Worm (Caenorhabditis elegans) whole organism, L2 larva: Measurements from ENCODE around the gene F10E9.4.
"Not testable (repeated sequence)": the region's sequence is repeated elsewhere in the genome, so short reads cannot be mapped to it uniquely, and the experiment has no call there.

ENCODE experiments used
- C34F6.9 ChIP-seq: fragments of 150-350 bp; optimal IDR thresholded peaks from 2 replicates; lab custom pipeline; 2014; ENCODE audit warnings: missing biosample characterization, missing genetic modification characterization
- R02D3.7 ChIP-seq: fragments of 150-350 bp; optimal IDR thresholded peaks from 2 replicates; lab custom pipeline; 2014; ENCODE audit warnings: missing biosample characterization, missing genetic modification characterization
- Y55F3AM.14 ChIP-seq: fragments of 200-800 bp; sonication (Bioruptor generic); optimal IDR thresholded peaks from 2 replicates; lab custom pipeline; 2018; ENCODE audit warnings: mild to moderate bottlenecking, missing genetic modification characterization, missing compliant biosample characterization
- crh-2 ChIP-seq: sonication (generic microtip); optimal IDR thresholded peaks from 2 replicates; lab custom pipeline; 2017; ENCODE audit warnings: missing biosample characterization, missing genetic modification characterization
- dmd-4 ChIP-seq: sonication (generic microtip); optimal IDR thresholded peaks from 2 replicates; lab custom pipeline; 2017; ENCODE audit warnings: missing biosample characterization, missing genetic modification characterization
- egl-27 ChIP-seq: sonication (generic microtip); optimal IDR thresholded peaks from 3 replicates; lab custom pipeline; 2017; ENCODE audit warnings: missing biosample characterization, missing genetic modification reagents, missing genetic modification characterization
- elt-1 ChIP-seq: fragments of 150-350 bp; optimal IDR thresholded peaks from 2 replicates; lab custom pipeline; 2014; ENCODE audit warnings: missing biosample characterization, missing genetic modification characterization
- fos-1 ChIP-seq: fragments of 150-350 bp; optimal IDR thresholded peaks from 2 replicates; lab custom pipeline; 2014; ENCODE audit warnings: missing biosample characterization, missing genetic modification characterization
- gmeb-1 ChIP-seq: fragments of 150-350 bp; optimal IDR thresholded peaks from 2 replicates; lab custom pipeline; 2014; ENCODE audit warnings: missing biosample characterization, missing genetic modification characterization
- lin-39 ChIP-seq: fragments of 150-350 bp; optimal IDR thresholded peaks from 2 replicates; lab custom pipeline; 2014; ENCODE audit warnings: missing biosample characterization, missing genetic modification reagents, missing genetic modification characterization
- lsy-2 ChIP-seq, 2 experiments: fragments of 150-350 bp in 1 of 2; sonication (generic microtip) in 1 of 2; optimal IDR thresholded peaks; 2 replicates each; lab custom pipeline; 2014 to 2017; ENCODE audit warnings: missing biosample characterization in 2 of 2, missing genetic modification characterization in 2 of 2
- mbf-1 ChIP-seq: sonication (generic microtip); optimal IDR thresholded peaks from 2 replicates; lab custom pipeline; 2017; ENCODE audit warnings: missing biosample characterization, missing genetic modification characterization
- mdl-1 ChIP-seq, 2 experiments: fragments of 150-350 bp in 1 of 2; sonication (generic microtip) in 1 of 2; optimal IDR thresholded peaks; 2 replicates each; lab custom pipeline; 2017; ENCODE audit warnings: missing biosample characterization in 2 of 2, missing genetic modification characterization in 2 of 2
- nhr-10 ChIP-seq: sonication (generic microtip); optimal IDR thresholded peaks from 2 replicates; lab custom pipeline; 2017; ENCODE audit warnings: missing biosample characterization, missing genetic modification characterization
- nhr-11 ChIP-seq: fragments of 150-350 bp; optimal IDR thresholded peaks from 2 replicates; lab custom pipeline; 2014; ENCODE audit warnings: missing biosample characterization, missing genetic modification characterization
- nhr-12 ChIP-seq: fragments of 150-350 bp; optimal IDR thresholded peaks from 2 replicates; lab custom pipeline; 2014; ENCODE audit warnings: missing biosample characterization, missing genetic modification characterization
- nhr-129 ChIP-seq: fragments of 150-350 bp; optimal IDR thresholded peaks from 2 replicates; lab custom pipeline; 2014; ENCODE audit warnings: missing biosample characterization, missing genetic modification characterization
- nhr-21 ChIP-seq: fragments of 150-350 bp; optimal IDR thresholded peaks from 2 replicates; lab custom pipeline; 2014; ENCODE audit warnings: missing biosample characterization, missing genetic modification characterization
- nhr-237 ChIP-seq: fragments of 150-350 bp; optimal IDR thresholded peaks from 2 replicates; lab custom pipeline; 2014; ENCODE audit warnings: missing biosample characterization, missing genetic modification characterization
- nhr-6 ChIP-seq: fragments of 150-350 bp; optimal IDR thresholded peaks from 2 replicates; lab custom pipeline; 2014; ENCODE audit warnings: missing biosample characterization, missing genetic modification characterization
- sem-4 ChIP-seq: fragments of 150-350 bp; optimal IDR thresholded peaks from 2 replicates; lab custom pipeline; 2014; ENCODE audit warnings: missing biosample characterization, missing genetic modification reagents, missing genetic modification characterization
- sma-3 ChIP-seq: sonication (generic microtip); optimal IDR thresholded peaks from 2 replicates; lab custom pipeline; 2016; ENCODE audit warnings: missing genetic modification reagents, missing genetic modification characterization, missing compliant biosample characterization
- sma-9 ChIP-seq, 2 experiments: fragments of 150-350 bp in 1 of 2; sonication (generic microtip) in 1 of 2; optimal IDR thresholded peaks; 2 replicates each; lab custom pipeline; 2014 to 2016; ENCODE audit warnings: missing genetic modification characterization in 2 of 2, mild to moderate bottlenecking in 1 of 2, missing biosample characterization in 1 of 2, missing compliant biosample characterization in 1 of 2, missing genetic modification reagents in 1 of 2, moderate library complexity in 1 of 2
- snpc-4 ChIP-seq: fragments of 150-350 bp; optimal IDR thresholded peaks from 2 replicates; lab custom pipeline; 2014; ENCODE audit warnings: missing biosample characterization, missing genetic modification characterization
- unc-39 ChIP-seq: fragments of 150-350 bp; optimal IDR thresholded peaks from 2 replicates; lab custom pipeline; 2014; ENCODE audit warnings: missing biosample characterization, missing genetic modification characterization
- unc-55 ChIP-seq: fragments of 150-350 bp; sonication (generic microtip); optimal IDR thresholded peaks from 3 replicates; lab custom pipeline; 2014; ENCODE audit warnings: missing biosample characterization, missing genetic modification reagents, missing genetic modification characterization
- zag-1 ChIP-seq: fragments of 150-350 bp; optimal IDR thresholded peaks from 2 replicates; lab custom pipeline; 2014; ENCODE audit warnings: missing biosample characterization, missing genetic modification characterization
- ztf-1 ChIP-seq: fragments of 200-800 bp; sonication (Bioruptor generic); conservative IDR thresholded peaks from 2 replicates; pipeline ENCODE4 v1.3.6; 2022; ENCODE audit warnings: missing genetic modification characterization, missing compliant biosample characterization
- ztf-4 ChIP-seq: fragments of 150-350 bp; optimal IDR thresholded peaks from 2 replicates; lab custom pipeline; 2014; ENCODE audit warnings: missing biosample characterization, missing genetic modification characterization

Gene F10E9.4

DNA sequence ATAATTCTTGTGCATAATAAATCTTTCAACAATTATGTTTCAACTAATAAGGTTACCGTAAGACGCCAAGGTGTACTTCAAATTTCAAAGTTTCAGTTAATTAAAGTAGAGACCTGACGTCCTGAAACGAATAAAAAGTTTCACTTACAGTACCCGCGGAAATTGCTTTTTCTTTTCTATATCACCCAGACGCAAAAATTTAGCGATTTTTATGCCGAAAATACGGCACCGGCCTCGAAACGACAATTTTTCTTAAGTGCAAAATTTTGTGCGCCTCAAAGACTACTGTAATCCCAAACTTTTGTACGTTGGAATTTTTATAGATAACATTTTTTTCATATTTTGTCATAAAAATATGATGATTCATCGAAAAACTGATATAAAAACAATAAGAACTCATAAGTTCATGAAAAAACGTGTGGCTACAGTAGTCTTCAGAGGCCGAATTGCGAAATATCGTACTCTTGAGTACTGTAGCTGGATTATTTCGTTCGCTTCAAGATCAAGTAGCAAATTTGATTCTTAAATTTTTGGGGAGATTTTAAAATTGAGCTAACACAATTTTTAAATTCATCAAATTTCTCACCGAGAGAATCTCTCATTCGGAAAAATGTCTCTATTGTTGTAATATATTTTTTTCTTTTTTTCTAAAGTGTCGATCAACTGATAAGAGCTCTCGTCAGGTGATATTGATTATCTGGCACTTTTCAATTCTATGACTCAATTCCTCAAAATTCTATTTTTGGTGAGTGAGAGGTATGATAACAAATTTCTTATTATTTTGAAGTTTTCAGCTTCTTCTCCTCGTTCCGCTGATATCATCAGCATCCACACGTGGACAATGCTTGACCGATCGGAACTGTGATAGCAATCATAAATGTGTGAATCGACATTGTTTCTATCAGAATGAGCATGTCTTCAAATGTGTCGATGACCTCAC lies 17.5 kb downstream of the F10E9.4 start, which contains the start of gene ZC262.13:
Gene ZC262.13 (plus strand): TSS at position 641 of the 940 bp plus-strand sequence.
- TF ChIP-seq nhr-21 (tag; lab: Kevin White, UChicago) (no peak), fos-1 (tag; lab: Kevin White, UChicago) (peak; percentile 36), mbf-1 (tag; lab: Kevin White, UChicago) (no peak)
- TF ChIP-seq, all 48 proteins: peak for 1

DNA sequence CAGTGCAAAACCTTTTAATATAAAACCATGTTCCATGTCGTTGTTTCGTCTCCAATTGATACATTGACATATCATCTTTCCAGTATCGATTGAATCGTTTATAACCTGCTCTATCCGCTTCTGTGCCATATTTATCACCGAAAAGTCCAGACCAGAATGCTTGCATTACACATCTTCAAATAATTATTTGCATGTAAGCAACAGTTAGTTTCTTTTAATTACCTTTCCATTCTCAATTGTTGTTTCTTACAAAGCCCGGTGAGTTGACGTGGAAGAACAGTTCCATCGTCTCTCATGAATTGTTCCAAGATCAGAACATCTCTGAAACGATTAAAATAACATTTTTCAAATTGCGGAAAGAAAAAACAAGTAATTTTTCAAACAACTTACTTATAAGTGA lies 22.9 kb downstream of the F10E9.4 start, which contains the start of gene iglr-2:
Gene iglr-2 (minus strand): TSS at position 101 of the 400 bp plus-strand sequence.
- TF ChIP-seq nhr-237, result no peak
- no peak for TF ChIP-seq zag-1 (tag; lab: Kevin White, UChicago)
- no peak for TF ChIP-seq elt-1 (tag; lab: Kevin White, UChicago)
- no peak for TF ChIP-seq sem-4 (tag; lab: Kevin White, UChicago)
- no peak for TF ChIP-seq egl-27 (tag; lab: Kevin White, UChicago)
- TF ChIP-seq nhr-11 (tag; lab: Kevin White, UChicago), result no peak
- TF ChIP-seq dmd-4 (tag; lab: Kevin White, UChicago), result no peak
- no peak for TF ChIP-seq Y55F3AM.14 (GFP tag; lab: Kevin White, UChicago)
- TF ChIP-seq nhr-6 (tag; lab: Kevin White, UChicago), result no peak
- no peak for TF ChIP-seq nhr-12 (tag; lab: Kevin White, UChicago)
- no peak for TF ChIP-seq ztf-1 (GFP tag; lab: Robert Waterston, UW)
- TF ChIP-seq unc-39 (tag; lab: Kevin White, UChicago), result no peak
- TF ChIP-seq unc-55 (GFP tag; lab: Kevin White, UChicago), result no peak
- no peak for TF ChIP-seq nhr-10 (tag; lab: Kevin White, UChicago)
- TF ChIP-seq mdl-1 (tag; optimal IDR thresholded peaks at IDR 0.05; lab: Kevin White, UChicago), result no peak
- TF ChIP-seq R02D3.7 (tag; lab: Kevin White, UChicago), result no peak
- no peak for TF ChIP-seq lsy-2 (tag; optimal IDR thresholded peaks at IDR 0.05; lab: Kevin White, UChicago)
- TF ChIP-seq crh-2 (tag; lab: Kevin White, UChicago), result no peak
- no peak for TF ChIP-seq snpc-4
- TF ChIP-seq gmeb-1 (tag; lab: Kevin White, UChicago), result no peak

DNA sequence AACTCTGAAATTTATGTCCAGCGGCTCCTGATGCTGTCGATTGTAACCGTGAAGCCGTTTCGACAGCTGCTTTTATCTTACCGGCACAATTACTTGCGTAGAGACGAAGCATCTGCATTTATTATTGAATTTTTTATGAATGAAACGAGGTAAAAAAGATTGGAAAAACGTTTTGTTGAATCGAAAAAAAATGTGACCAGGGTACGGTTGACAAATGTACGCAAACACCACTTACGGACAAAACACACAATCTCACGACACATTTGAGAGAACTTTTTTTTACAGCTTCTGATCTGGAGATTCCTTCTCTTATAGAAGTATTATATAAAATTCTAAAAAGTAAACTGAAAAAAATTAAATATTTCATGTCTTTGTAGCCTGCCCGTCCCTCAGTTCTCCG lies 23.4 kb downstream of the F10E9.4 start, which contains the start of the genes mrps-18A and ZC262.2:
Gene mrps-18A (minus strand): TSS at position 141 of the 400 bp plus-strand sequence.
Gene ZC262.2 (plus strand): TSS at position 284 of the 400 bp plus-strand sequence.
- TF ChIP-seq lsy-2 (tag; optimal IDR thresholded peaks at IDR 0.05; lab: Kevin White, UChicago) (peak; percentile 73 to 97), nhr-6 (tag; lab: Kevin White, UChicago) (no peak), C34F6.9 (tag; lab: Kevin White, UChicago) (peak; percentile 31), nhr-129 (tag; lab: Kevin White, UChicago) (peak; percentile 21)

DNA sequence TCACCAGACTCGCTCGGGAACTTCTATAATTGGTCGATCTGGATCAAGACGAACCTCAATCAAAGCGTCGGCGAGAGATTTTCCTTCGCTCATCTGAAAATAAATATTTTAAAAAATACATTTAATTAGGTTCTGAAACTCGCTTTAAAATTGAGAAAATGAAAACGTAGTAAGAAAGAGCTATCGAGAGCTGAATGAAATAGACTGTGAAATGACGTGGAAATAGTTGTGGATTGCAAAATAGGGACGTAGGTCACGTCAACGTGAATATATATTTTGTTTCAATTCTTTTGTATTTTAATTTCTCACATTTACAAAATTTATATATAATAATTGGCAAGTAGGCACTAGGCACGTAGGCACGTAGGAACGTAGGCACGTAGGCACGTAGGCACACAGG lies 26.1 kb downstream of the F10E9.4 start, which contains the start of gene ZC262.4:
Gene ZC262.4 (minus strand): TSS at position 101 of the 400 bp plus-strand sequence.
- no peak for TF ChIP-seq sma-3
- no peak for TF ChIP-seq ztf-4
- TF ChIP-seq lin-39 (tag; lab: Kevin White, UChicago), result no peak

DNA sequence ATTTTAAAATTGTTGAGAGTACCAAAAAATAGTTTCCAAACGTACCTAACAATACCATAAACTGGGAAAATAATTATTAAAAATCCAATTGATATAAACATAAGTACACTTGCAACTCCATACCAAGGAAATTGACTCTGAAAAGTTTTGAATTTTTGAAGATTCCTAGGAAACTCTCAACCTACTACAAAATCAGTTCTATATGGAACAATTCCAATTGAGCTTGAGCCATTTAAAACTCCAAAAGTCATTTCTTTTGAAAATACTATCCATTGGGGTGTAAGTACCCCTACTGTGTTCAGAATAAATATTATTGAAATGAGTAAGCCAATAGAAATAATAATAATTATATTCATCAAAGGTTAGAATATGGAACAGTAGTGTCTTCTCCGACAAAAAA lies 31.0 kb downstream of the F10E9.4 start, which contains the start of gene clc-28:
Gene clc-28 (minus strand): TSS at position 101 of the 400 bp plus-strand sequence.
- not testable (repeated sequence) for TF ChIP-seq sma-9 (GFP tag; optimal IDR thresholded peaks at IDR 0.05; lab: Kevin White, UChicago); sma-9 (tag; optimal IDR thresholded peaks at IDR 0.05; lab: Kevin White, UChicago); nhr-11 (tag; lab: Kevin White, UChicago); sem-4 (tag; lab: Kevin White, UChicago)

DNA sequence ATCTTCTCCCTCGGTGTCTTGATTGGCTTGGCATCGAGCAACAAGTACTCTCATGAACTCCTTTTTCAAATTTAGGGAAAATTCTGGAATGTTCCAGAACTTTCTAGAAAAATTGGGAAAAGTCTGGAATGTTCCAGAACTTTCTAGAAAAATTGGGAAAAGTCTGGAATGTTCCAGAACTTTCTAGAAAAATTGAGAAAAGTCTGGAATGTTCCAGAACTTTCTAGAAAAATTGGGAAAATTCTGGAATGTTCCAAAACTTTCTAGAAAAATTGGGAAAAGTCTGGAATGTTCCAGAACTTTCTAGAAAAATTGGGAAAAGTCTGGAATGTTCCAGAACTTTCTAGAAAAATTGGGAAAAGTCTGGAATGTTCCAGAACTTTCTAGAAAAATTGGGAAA lies 35.9 kb downstream of the F10E9.4 start, which contains the start of gene ZC262.7:
Gene ZC262.7 (minus strand): TSS at position 54 of the 400 bp plus-strand sequence.
- not testable (repeated sequence) for TF ChIP-seq mbf-1 (tag; lab: Kevin White, UChicago); Y55F3AM.14 (GFP tag; lab: Kevin White, UChicago); R02D3.7 (tag; lab: Kevin White, UChicago)
